Fruit fly (Drosophila melanogaster) Kc167 (cell line): ENCODE measurements around the gene Cpr64Ac.

Experiments
- Myc ChIP-seq: fragments of >200 bp; optimal IDR thresholded peaks from 2 replicates; lab custom pipeline; 2017; ENCODE audit warnings: missing external identifiers
- Sin3A ChIP-seq: fragments of >200 bp; optimal IDR thresholded peaks from 2 replicates; lab custom pipeline; 2018; ENCODE audit warnings: missing external identifiers
- h ChIP-seq: fragments of >200 bp; optimal IDR thresholded peaks from 3 replicates; lab custom pipeline; 2018; ENCODE audit warnings: missing external identifiers
- psq ChIP-seq: fragments of >200 bp; optimal IDR thresholded peaks from 2 replicates; lab custom pipeline; 2017; ENCODE audit warnings: missing external identifiers
- ttk ChIP-seq: sonication (Bioruptor generic); optimal IDR thresholded peaks from 2 replicates; lab custom pipeline; 2017; ENCODE audit warnings: missing external identifiers

DNA sequence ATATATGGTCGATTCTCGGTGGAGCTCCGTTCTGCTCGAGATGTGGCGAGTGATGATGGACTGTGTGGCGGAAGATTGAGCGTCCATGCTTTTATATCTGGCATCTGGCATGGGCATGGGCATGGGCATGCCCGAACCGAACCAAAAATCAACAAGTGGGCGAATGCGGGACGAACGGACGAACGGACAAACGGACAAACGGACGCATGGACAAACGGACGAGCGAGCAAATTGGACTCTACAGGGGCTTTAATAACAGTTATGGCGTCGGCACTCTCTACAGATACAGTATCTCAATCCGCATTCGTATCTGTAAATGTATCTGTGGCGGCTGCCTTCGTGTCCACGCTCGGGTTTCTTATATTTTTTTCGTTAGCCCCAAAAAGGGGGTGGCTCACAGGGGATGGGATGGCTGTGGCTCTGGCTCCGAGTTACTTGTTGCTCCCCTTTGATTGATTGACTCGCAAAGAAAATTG lies 23.4 kb upstream of the Cpr64Ac start, which contains the start of gene ImpL2:
- TF ChIP-seq psq (lab: Kevin White, UChicago) (no peak), Myc (no peak), h (lab: Kevin White, UChicago) (no peak), Sin3A (no peak), ttk (lab: Kevin White, UChicago) (no peak)
